Fruit fly (Drosophila melanogaster) Kc167 (cell line): Measurements from ENCODE around the gene gammaTub23C.

Experiments used
- h ChIP-seq: fragments of >200 bp; optimal IDR thresholded peaks from 3 replicates; lab custom pipeline; 2018; ENCODE audit warnings: missing external identifiers
- ttk ChIP-seq: sonication (Bioruptor generic); optimal IDR thresholded peaks from 2 replicates; lab custom pipeline; 2017; ENCODE audit warnings: missing external identifiers

dm6 chr2L:2957547-2958174 is 15.0 kb upstream of the gammaTub23C start:
- TF ChIP-seq ttk (lab: Kevin White, UChicago) (no peak), h (lab: Kevin White, UChicago) (no peak)
